Fruit fly (Drosophila melanogaster) whole organism, adult: ENCODE results near the gene CG14000.

ENCODE experiments used
- CG11617 ChIP-seq: fragments of 200-800 bp; sonication (Bioruptor generic); optimal IDR thresholded peaks from 2 replicates; lab custom pipeline; 2017; ENCODE audit warnings: mild to moderate bottlenecking, missing biosample characterization, missing genetic modification reagents, missing genetic modification characterization
- CG12768 ChIP-seq: fragments of 200-800 bp; sonication (Bioruptor generic); optimal IDR thresholded peaks from 2 replicates; lab custom pipeline; 2017; ENCODE audit warnings: missing biosample characterization, missing genetic modification characterization, mild to moderate bottlenecking, moderate library complexity, missing genetic modification reagents
- CG14711 ChIP-seq: fragments of 200-800 bp; sonication (Bioruptor generic); optimal IDR thresholded peaks from 2 replicates; lab custom pipeline; 2018; ENCODE audit warnings: missing biosample characterization, mild to moderate bottlenecking, missing genetic modification characterization, moderate library complexity
- CG1620 ChIP-seq: fragments of 200-800 bp; sonication (Bioruptor generic); optimal IDR thresholded peaks from 2 replicates; lab custom pipeline; 2016; ENCODE audit warnings: missing biosample characterization, missing genetic modification characterization
- CG33017 ChIP-seq: fragments of 200-800 bp; sonication (Bioruptor generic); optimal IDR thresholded peaks from 2 replicates; lab custom pipeline; 2018; ENCODE audit warnings: missing biosample characterization, mild to moderate bottlenecking, missing genetic modification characterization, moderate library complexity
- CG5204 ChIP-seq: fragments of 200-800 bp; sonication (Bioruptor generic); optimal IDR thresholded peaks from 2 replicates; lab custom pipeline; 2016; ENCODE audit warnings: missing biosample characterization, missing genetic modification characterization
- CG7045 ChIP-seq: fragments of 200-800 bp; sonication (Bioruptor generic); optimal IDR thresholded peaks from 2 replicates; lab custom pipeline; 2017; ENCODE audit warnings: missing biosample characterization, mild to moderate bottlenecking, missing genetic modification characterization
- CG7101 ChIP-seq: fragments of 200-800 bp; sonication (Bioruptor generic); optimal IDR thresholded peaks from 2 replicates; lab custom pipeline; 2018; ENCODE audit warnings: missing biosample characterization, mild to moderate bottlenecking, missing genetic modification characterization, moderate library complexity
- Clk ChIP-seq: fragments of 200-800 bp; sonication (Bioruptor generic); optimal IDR thresholded peaks from 2 replicates; lab custom pipeline; 2017; ENCODE audit warnings: missing biosample characterization, missing genetic modification characterization
- Crg-1 ChIP-seq: fragments of 200-800 bp; sonication (Bioruptor generic); optimal IDR thresholded peaks from 2 replicates; lab custom pipeline; 2016; ENCODE audit warnings: missing biosample characterization, missing genetic modification characterization
- Hr96 ChIP-seq: fragments of 200-800 bp; sonication (Bioruptor generic); optimal IDR thresholded peaks from 2 replicates; lab custom pipeline; 2016; ENCODE audit warnings: missing biosample characterization, missing genetic modification characterization
- Mnt ChIP-seq: fragments of 200-800 bp; sonication (Bioruptor generic); optimal IDR thresholded peaks from 2 replicates; lab custom pipeline; 2016; ENCODE audit warnings: missing biosample characterization, mild to moderate bottlenecking, missing genetic modification characterization
- bab1 ChIP-seq: fragments of 200-800 bp; sonication (Bioruptor generic); optimal IDR thresholded peaks from 3 replicates; lab custom pipeline; 2019; ENCODE audit warnings: missing biosample characterization, mild to moderate bottlenecking, missing genetic modification characterization, moderate library complexity
- cic ChIP-seq: fragments of 200-800 bp; sonication (Bioruptor generic); optimal IDR thresholded peaks from 2 replicates; lab custom pipeline; 2017; ENCODE audit warnings: missing biosample characterization, mild to moderate bottlenecking, missing genetic modification characterization, moderate library complexity
- cnc ChIP-seq, 2 experiments: fragments of >200 bp; optimal IDR thresholded peaks; 2 replicates each; lab custom pipeline; 2017
- kay ChIP-seq: fragments of 200-800 bp; sonication (Bioruptor generic); peaks from one replicate; lab custom pipeline; 2016; ENCODE audit warnings: missing biosample characterization, missing genetic modification characterization, borderline replicate concordance
- ovo ChIP-seq: fragments of 200-800 bp; sonication (Bioruptor generic); optimal IDR thresholded peaks from 2 replicates; lab custom pipeline; 2016; ENCODE audit warnings: missing biosample characterization, missing genetic modification characterization
- pad ChIP-seq: fragments of 200-800 bp; sonication (Bioruptor generic); optimal IDR thresholded peaks from 3 replicates; lab custom pipeline; 2017; ENCODE audit warnings: missing biosample characterization, missing genetic modification characterization, mild to moderate bottlenecking, moderate library complexity, missing genetic modification reagents
- tj ChIP-seq: fragments of 200-800 bp; sonication (Bioruptor generic); optimal IDR thresholded peaks from 3 replicates; lab custom pipeline; 2017; ENCODE audit warnings: missing biosample characterization, mild to moderate bottlenecking, missing genetic modification characterization, moderate library complexity
- toe ChIP-seq: fragments of 200-800 bp; sonication (Bioruptor generic); optimal IDR thresholded peaks from 2 replicates; lab custom pipeline; 2016; ENCODE audit warnings: missing biosample characterization, missing genetic modification characterization

CG14000 gene

DNA sequence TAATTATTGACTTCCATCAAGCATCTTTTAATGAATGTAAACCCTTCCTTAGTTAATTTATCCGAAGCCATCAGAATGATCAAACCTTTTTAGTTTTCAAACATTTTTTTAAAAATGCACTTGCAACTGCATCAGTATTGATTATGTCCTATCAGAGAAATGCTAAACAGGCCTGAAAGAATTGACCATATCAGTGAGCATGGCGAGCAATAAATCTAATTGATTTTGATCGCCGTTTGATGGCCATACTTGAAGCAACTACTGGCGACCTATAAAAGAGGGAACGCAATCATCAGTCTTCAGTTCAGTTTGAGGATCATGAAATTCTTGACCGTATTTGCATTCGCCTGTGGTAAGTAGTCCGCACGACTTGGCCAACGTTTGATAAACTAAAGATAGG lies 24.4 kb downstream of the CG14000 start, which contains the start of gene CG9029:
Gene CG9029, plus strand, starts transcription at position 301 of the 400 bp plus-strand sequence.
- no peak for TF ChIP-seq tj (GFP tag; lab: Kevin White, UChicago)
- TF ChIP-seq CG7045: no peak
- TF ChIP-seq Crg-1: no peak
- TF ChIP-seq bab1 (GFP tag; lab: Kevin White, UChicago): no peak
- TF ChIP-seq Mnt (GFP tag; lab: Kevin White, UChicago): no peak
- TF ChIP-seq ovo (GFP tag; lab: Kevin White, UChicago): no peak
- no peak for TF ChIP-seq cic
- no peak for TF ChIP-seq CG7101 (tag; lab: Kevin White, UChicago)
- TF ChIP-seq CG11617: no peak
- TF ChIP-seq CG5204 (GFP tag; lab: Kevin White, UChicago): no peak
- TF ChIP-seq pad (GFP tag; lab: Kevin White, UChicago): no peak
- no peak for TF ChIP-seq toe (GFP tag; lab: Kevin White, UChicago)
- TF ChIP-seq cnc (optimal IDR thresholded peaks at IDR 0.05; lab: Kevin White, UChicago): no peak
- no peak for TF ChIP-seq CG1620 (GFP tag; lab: Kevin White, UChicago)
- no peak for TF ChIP-seq Hr96 (GFP tag; lab: Kevin White, UChicago)
- TF ChIP-seq CG33017 (tag; lab: Kevin White, UChicago): no peak

DNA sequence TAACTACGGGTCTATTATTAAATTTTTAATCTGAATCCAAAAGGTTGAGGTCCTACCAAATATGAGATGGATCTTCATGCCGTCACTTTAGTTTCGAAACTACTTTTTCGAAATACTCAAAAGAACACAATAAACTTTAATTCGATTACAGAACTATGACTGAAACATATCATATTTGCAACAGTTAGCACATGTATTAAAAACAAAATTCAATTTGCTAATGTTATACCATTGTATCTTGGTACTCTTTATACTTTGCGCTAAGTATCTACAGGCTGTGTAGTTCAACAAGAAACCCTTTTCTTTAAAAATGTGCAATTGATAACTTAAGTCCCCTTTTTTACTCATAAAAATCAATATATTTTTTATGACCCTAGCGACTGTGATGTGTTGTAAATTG lies 25.4 kb downstream of the CG14000 start, which contains the start of the genes Sfp26Ac and CG43185:
Gene Sfp26Ac, minus strand, starts transcription at position 101 of the 400 bp plus-strand sequence.
Gene CG43185, plus strand, starts transcription at position 215 of the 400 bp plus-strand sequence.
- TF ChIP-seq CG5204 (GFP tag; lab: Kevin White, UChicago) (no peak), cic (no peak), toe (GFP tag; lab: Kevin White, UChicago) (no peak), Crg-1 (no peak)

DNA sequence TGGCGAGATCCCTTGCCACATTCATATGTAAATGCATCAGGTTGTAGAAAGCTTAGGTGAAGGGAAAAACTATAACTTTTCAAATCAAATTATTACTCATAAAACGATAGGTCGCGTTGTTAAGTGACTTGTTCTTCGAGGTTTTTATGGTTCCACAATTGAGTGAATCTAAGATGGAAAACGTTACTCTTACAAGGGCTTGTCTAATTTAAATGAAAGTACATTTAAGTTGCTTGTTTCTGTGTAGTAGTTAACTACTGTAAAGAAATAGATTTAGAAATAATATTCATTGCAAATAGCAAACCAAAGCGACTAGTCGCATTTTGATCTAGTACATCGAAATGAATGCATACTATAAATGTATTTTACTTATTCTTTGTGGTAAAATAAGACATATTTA lies 26.6 kb downstream of the CG14000 start, which contains the start of gene CG44574:
Gene CG44574, plus strand, starts transcription at position 301 of the 400 bp plus-strand sequence.
- TF ChIP-seq toe (GFP tag; lab: Kevin White, UChicago) (no peak), cnc (optimal IDR thresholded peaks at IDR 0.05; lab: Kevin White, UChicago) (no peak), kay (no peak), ovo (GFP tag; lab: Kevin White, UChicago) (no peak), CG14711 (tag; lab: Kevin White, UChicago) (no peak), cic (no peak), CG33017 (tag; lab: Kevin White, UChicago) (no peak), Crg-1 (no peak), Clk (GFP tag; lab: Kevin White, UChicago) (no peak), CG11617 (no peak), bab1 (GFP tag; lab: Kevin White, UChicago) (no peak), Hr96 (GFP tag; lab: Kevin White, UChicago) (no peak), CG12768 (GFP tag; lab: Kevin White, UChicago) (no peak), CG7101 (tag; lab: Kevin White, UChicago) (no peak), Mnt (GFP tag; lab: Kevin White, UChicago) (no peak), tj (GFP tag; lab: Kevin White, UChicago) (no peak), CG1620 (GFP tag; lab: Kevin White, UChicago) (no peak), CG7045 (no peak), pad (GFP tag; lab: Kevin White, UChicago) (no peak), CG5204 (GFP tag; lab: Kevin White, UChicago) (no peak)

DNA sequence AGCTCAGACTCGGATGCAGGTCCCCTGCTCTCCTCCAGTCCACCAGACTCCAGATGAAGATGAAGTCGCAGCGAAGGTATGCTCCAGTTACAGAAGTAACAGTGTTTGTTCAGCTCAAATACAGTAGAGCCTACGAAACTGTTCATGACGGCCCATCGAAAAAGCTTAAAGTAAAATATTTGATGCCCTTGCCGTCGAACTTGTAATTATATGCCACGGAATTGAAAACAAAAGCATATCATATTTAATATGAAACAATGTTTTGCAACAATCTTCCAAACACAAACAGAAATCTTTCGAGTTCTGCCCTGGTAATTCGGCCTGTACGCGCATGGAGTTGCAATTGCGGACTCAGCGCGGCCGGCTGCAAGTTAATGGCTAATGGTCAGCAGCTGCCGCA lies 28.9 kb downstream of the CG14000 start:
- TF ChIP-seq ovo (GFP tag; lab: Kevin White, UChicago) (no peak), Crg-1 (no peak), Clk (GFP tag; lab: Kevin White, UChicago) (no peak), pad (GFP tag; lab: Kevin White, UChicago) (no peak), CG1620 (GFP tag; lab: Kevin White, UChicago) (no peak), CG7045 (no peak), kay (no peak), CG12768 (GFP tag; lab: Kevin White, UChicago) (no peak), tj (GFP tag; lab: Kevin White, UChicago) (no peak), CG5204 (GFP tag; lab: Kevin White, UChicago) (no peak), cnc (optimal IDR thresholded peaks at IDR 0.05; lab: Kevin White, UChicago) (no peak)

DNA sequence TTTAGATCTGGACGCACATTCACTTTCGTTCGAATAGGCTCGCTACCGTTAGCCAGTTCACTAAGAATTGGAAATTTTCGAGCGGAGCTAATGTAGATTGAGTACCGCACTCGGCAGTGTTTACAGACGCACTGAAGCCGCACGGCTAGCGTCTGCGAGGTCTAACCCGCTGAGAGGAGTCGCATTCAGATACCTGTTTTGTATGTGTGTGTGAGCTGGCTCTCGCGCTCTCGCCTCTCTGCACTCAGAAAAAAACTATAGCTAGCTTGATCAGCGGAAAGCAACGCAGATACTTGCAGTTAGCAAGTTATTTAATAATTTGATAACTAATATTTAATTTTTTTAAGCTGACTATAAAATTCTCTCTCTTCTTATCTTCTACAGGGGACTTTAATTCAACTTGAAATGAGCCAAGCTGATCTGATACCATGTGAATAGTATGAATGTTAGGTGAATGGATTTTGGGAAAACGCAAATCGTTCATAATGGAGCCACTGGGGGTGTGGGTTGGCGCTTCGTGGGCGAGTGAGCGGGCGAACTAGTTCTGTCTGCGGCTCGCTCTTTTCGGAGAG lies 30.6 kb downstream of the CG14000 start, which contains the start of gene rau:
Gene rau, minus strand, starts transcription at position 136 of the 572 bp plus-strand sequence.
- no peak for TF ChIP-seq ovo (GFP tag; lab: Kevin White, UChicago)
- peak; percentile 48 for TF ChIP-seq CG14711 (tag; lab: Kevin White, UChicago)
- peak; percentile 25 for TF ChIP-seq CG33017 (tag; lab: Kevin White, UChicago)
- peak; percentile 39 for TF ChIP-seq CG7045
- TF ChIP-seq CG7101 (tag; lab: Kevin White, UChicago): peak; percentile 62
- TF ChIP-seq Mnt (GFP tag; lab: Kevin White, UChicago): peak; percentile 23
- peak; percentile 34 for TF ChIP-seq pad (GFP tag; lab: Kevin White, UChicago)
- peak; percentile 28 for TF ChIP-seq Crg-1
- peak; percentile 37 for TF ChIP-seq CG12768 (GFP tag; lab: Kevin White, UChicago)
- peak; percentile 32 for TF ChIP-seq CG11617
- TF ChIP-seq tj (GFP tag; lab: Kevin White, UChicago): peak; percentile 84
- no peak for TF ChIP-seq cic
- TF ChIP-seq Hr96 (GFP tag; lab: Kevin White, UChicago): no peak
- TF ChIP-seq CG5204 (GFP tag; lab: Kevin White, UChicago): peak; percentile 46
- TF ChIP-seq bab1 (GFP tag; lab: Kevin White, UChicago): peak; percentile 69
- no peak for TF ChIP-seq kay
- TF ChIP-seq toe (GFP tag; lab: Kevin White, UChicago): peak; percentile 49
- TF ChIP-seq CG1620 (GFP tag; lab: Kevin White, UChicago): no peak
- no peak for TF ChIP-seq Clk (GFP tag; lab: Kevin White, UChicago)
